Worm (Caenorhabditis elegans) whole organism, L1 larva: ENCODE measurements around the gene gcy-9.

Source experiments
- ama-1 ChIP-seq: fragments of 150-350 bp; optimal IDR thresholded peaks from 2 replicates; lab custom pipeline; 2014
- blmp-1 ChIP-seq: fragments of 150-350 bp; optimal IDR thresholded peaks from 2 replicates; lab custom pipeline; 2014; ENCODE audit warnings: missing biosample characterization, missing genetic modification characterization
- elt-3 ChIP-seq, 6 experiments: fragments of 150-350 bp in 1 of 6; sonication (generic microtip); optimal IDR thresholded peaks; 2 replicates each; lab custom pipeline; 2017 to 2018; ENCODE audit warnings: missing biosample characterization in 6 of 6, missing genetic modification characterization in 6 of 6, inconsistent platforms in 1 of 6
- fos-1 ChIP-seq: fragments of 150-350 bp; optimal IDR thresholded peaks from 2 replicates; lab custom pipeline; 2014; ENCODE audit warnings: missing biosample characterization, missing genetic modification characterization
- jun-1 ChIP-seq: fragments of 150-350 bp; optimal IDR thresholded peaks from 2 replicates; lab custom pipeline; 2014; ENCODE audit warnings: missing biosample characterization, missing genetic modification reagents, missing genetic modification characterization
- lir-3 ChIP-seq: sonication (generic microtip); optimal IDR thresholded peaks from 2 replicates; lab custom pipeline; 2016; ENCODE audit warnings: mild to moderate bottlenecking, missing genetic modification characterization, moderate library complexity, missing compliant biosample characterization; ENCODE audit not compliant: poor library complexity
- tbx-2 ChIP-seq: sonication (generic microtip); optimal IDR thresholded peaks from 2 replicates; lab custom pipeline; 2016; ENCODE audit warnings: missing genetic modification characterization, missing compliant biosample characterization

- TF ChIP-seq fos-1 (tag; lab: Kevin White, UChicago) = no peak
- no peak for TF ChIP-seq lir-3 (tag; lab: Kevin White, UChicago)
- TF ChIP-seq blmp-1 = no peak
- no peak for TF ChIP-seq tbx-2
- TF ChIP-seq jun-1 (tag; lab: Kevin White, UChicago) = no peak
- no peak for TF ChIP-seq ama-1 (lab: Kevin White, UChicago)
- TF ChIP-seq elt-3 (tag; optimal IDR thresholded peaks at IDR 0.05; lab: Kevin White, UChicago) = no peak
Measured at ce11 chrX:11316750-11317149, 20.9 kb downstream of the gcy-9 start, which contains the start of gene nlp-57.
